Fruit fly (Drosophila melanogaster): ENCODE results near the gene Cpr62Ba.

Cpr62Ba gene

dm6 chr3L:1831753-1832268 is at the start of gene Cpr62Ba:
TSS of gene Cpr62Ba (minus strand) at chr3L:1831783.
- no peak for TF ChIP-seq CG8478 (optimal IDR thresholded peaks at IDR 0.05)
- no peak for TF ChIP-seq CTCF (optimal IDR thresholded peaks at IDR 0.05)

dm6 chr3L:1880692-1881091 is 49.1 kb upstream of the Cpr62Ba start:
- TF ChIP-seq CG8478 (optimal IDR thresholded peaks at IDR 0.05) = no peak
- no peak for TF ChIP-seq CTCF (optimal IDR thresholded peaks at IDR 0.05)

- peak; percentile 24 to 62 for TF ChIP-seq CTCF (optimal IDR thresholded peaks at IDR 0.05)
- TF ChIP-seq CG8478 (optimal IDR thresholded peaks at IDR 0.05) = no peak
Measured at dm6 chr3L:1876215-1876625, 44.6 kb upstream of the Cpr62Ba start, which contains the start of gene dre4. TSS of gene dre4 (minus strand) at chr3L:1876312.

- TF ChIP-seq CG8478 (optimal IDR thresholded peaks at IDR 0.05) (no peak), CTCF (optimal IDR thresholded peaks at IDR 0.05) (no peak)
Measured at dm6 chr3L:1869719-1870118, 38.1 kb upstream of the Cpr62Ba start, which contains the start of gene CG13924. TSS of gene CG13924 (plus strand) at chr3L:1870019.

dm6 chr3L:1868841-1869240 is 37.3 kb upstream of the Cpr62Ba start:
- TF ChIP-seq CTCF (optimal IDR thresholded peaks at IDR 0.05) (no peak), CG8478 (optimal IDR thresholded peaks at IDR 0.05) (no peak)

- TF ChIP-seq CG8478 (optimal IDR thresholded peaks at IDR 0.05) = no peak
- no peak for TF ChIP-seq CTCF (optimal IDR thresholded peaks at IDR 0.05)
Measured at dm6 chr3L:1866021-1866811, 34.6 kb upstream of the Cpr62Ba start.

- no peak for TF ChIP-seq CTCF (optimal IDR thresholded peaks at IDR 0.05)
- TF ChIP-seq CG8478 (optimal IDR thresholded peaks at IDR 0.05) = no peak
Measured at dm6 chr3L:1865121-1865727, 33.6 kb upstream of the Cpr62Ba start, which contains the start of the genes HBS1 and CG12025. TSS of gene HBS1 (minus strand) at chr3L:1865240. TSS of gene CG12025 (plus strand) at chr3L:1865430.

dm6 chr3L:1861794-1862447 is 30.3 kb upstream of the Cpr62Ba start, which contains the start of gene Rap1:
TSS of gene Rap1 (minus strand) at chr3L:1862239.
- TF ChIP-seq CG8478 (optimal IDR thresholded peaks at IDR 0.05) (no peak), CTCF (optimal IDR thresholded peaks at IDR 0.05) (no peak)

dm6 chr3L:1861400-1861793 is 29.8 kb upstream of the Cpr62Ba start:
- TF ChIP-seq CTCF (optimal IDR thresholded peaks at IDR 0.05) (no peak), CG8478 (optimal IDR thresholded peaks at IDR 0.05) (no peak)

- TF ChIP-seq CTCF (optimal IDR thresholded peaks at IDR 0.05) (no peak), CG8478 (optimal IDR thresholded peaks at IDR 0.05) (no peak)
Measured at dm6 chr3L:1860749-1861148, 29.2 kb upstream of the Cpr62Ba start.

dm6 chr3L:1859563-1859962 is 28.0 kb upstream of the Cpr62Ba start:
- TF ChIP-seq CG8478 (optimal IDR thresholded peaks at IDR 0.05) (no peak), CTCF (optimal IDR thresholded peaks at IDR 0.05) (no peak)

dm6 chr3L:1856467-1857350 is 25.1 kb upstream of the Cpr62Ba start, which contains the start of gene CG12024:
TSS of gene CG12024 (plus strand) at chr3L:1857165.
- TF ChIP-seq CTCF (optimal IDR thresholded peaks at IDR 0.05) = no peak
- TF ChIP-seq CG8478 (optimal IDR thresholded peaks at IDR 0.05) = no peak

- no peak for TF ChIP-seq CTCF (optimal IDR thresholded peaks at IDR 0.05)
- TF ChIP-seq CG8478 (optimal IDR thresholded peaks at IDR 0.05) = no peak
Measured at dm6 chr3L:1855491-1855890, 23.9 kb upstream of the Cpr62Ba start, which contains the start of gene CNMa. TSS of gene CNMa (minus strand) at chr3L:1855591.

dm6 chr3L:1853277-1853676 is 21.7 kb upstream of the Cpr62Ba start:
- TF ChIP-seq CG8478 (optimal IDR thresholded peaks at IDR 0.05) (no peak), CTCF (optimal IDR thresholded peaks at IDR 0.05) (no peak)
